Worm (Caenorhabditis elegans): ENCODE measurements around the gene srg-24.

srg-24 gene

DNA sequence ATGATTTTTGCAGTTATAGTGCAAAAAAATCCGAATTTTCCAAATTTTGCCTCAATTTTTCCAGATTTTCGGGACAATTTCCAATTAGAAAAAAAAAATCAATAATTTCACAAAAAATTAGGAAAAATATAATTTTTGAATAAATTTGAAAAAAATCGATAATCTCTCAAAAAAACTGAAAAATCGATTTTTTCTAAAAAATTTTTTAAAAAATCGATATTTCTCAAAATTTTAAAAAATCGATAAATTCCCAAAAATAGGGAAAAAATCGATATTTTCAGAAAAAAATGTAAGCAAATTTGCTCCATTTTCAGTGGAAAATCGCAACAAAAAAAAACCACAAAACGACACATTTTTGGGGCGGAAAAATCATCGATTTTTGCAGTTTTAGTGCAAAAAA is 32.5 kb downstream of the srg-24 start:
- no peak for TF ChIP-seq nhr-12 (tag; optimal IDR thresholded peaks at IDR 0.05)
- no peak for TF ChIP-seq nhr-76 (tag; optimal IDR thresholded peaks at IDR 0.05)
- no peak for TF ChIP-seq unc-39 (tag; optimal IDR thresholded peaks at IDR 0.05)
- TF ChIP-seq ztf-11 (tag; optimal IDR thresholded peaks at IDR 0.05), result no peak
- TF ChIP-seq mls-2 (tag; optimal IDR thresholded peaks at IDR 0.05), result no peak
- no peak for TF ChIP-seq snpc-4 (tag; optimal IDR thresholded peaks at IDR 0.05)
- no peak for TF ChIP-seq sptf-1 (tag; optimal IDR thresholded peaks at IDR 0.05)
- no peak for TF ChIP-seq lin-32 (GFP tag; optimal IDR thresholded peaks at IDR 0.05)
- no peak for TF ChIP-seq ceh-83 (GFP tag; optimal IDR thresholded peaks at IDR 0.05)
- no peak for TF ChIP-seq ceh-39 (tag; optimal IDR thresholded peaks at IDR 0.05)
- no peak for TF ChIP-seq ceh-43 (GFP tag; optimal IDR thresholded peaks at IDR 0.05)
- no peak for TF ChIP-seq ces-1 (GFP tag; optimal IDR thresholded peaks at IDR 0.05)
- TF ChIP-seq flh-1 (GFP tag; optimal IDR thresholded peaks at IDR 0.05), result no peak
- no peak for TF ChIP-seq tbx-8 (GFP tag; optimal IDR thresholded peaks at IDR 0.05)
- TF ChIP-seq nhr-237 (tag; optimal IDR thresholded peaks at IDR 0.05), result no peak
- TF ChIP-seq elt-3 (tag; optimal IDR thresholded peaks at IDR 0.05), result no peak
- no peak for TF ChIP-seq blmp-1 (tag; optimal IDR thresholded peaks at IDR 0.05)

DNA sequence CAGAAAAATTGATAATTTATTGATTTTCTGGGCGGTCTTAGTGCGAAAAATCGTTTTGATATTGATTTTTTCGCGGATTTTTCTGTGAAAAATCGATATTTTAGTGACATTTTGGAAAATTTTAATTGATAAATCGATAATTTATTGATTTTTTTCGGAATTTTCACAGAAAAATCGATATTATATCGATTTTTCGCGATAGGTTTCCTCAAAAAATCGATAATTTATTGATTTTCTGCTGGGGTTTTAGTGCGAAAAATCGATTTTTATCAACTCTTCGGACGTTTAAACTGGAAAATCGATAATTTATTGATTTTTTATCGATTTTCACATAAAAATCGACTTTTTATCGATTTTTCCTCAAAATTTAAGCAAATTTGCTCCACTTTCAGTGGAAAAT is 33.0 kb downstream of the srg-24 start:
- TF ChIP-seq unc-120 (tag; optimal IDR thresholded peaks at IDR 0.05; ENCODE audit: poor library complexity, severe bottlenecking) (no peak), lin-32 (GFP tag; optimal IDR thresholded peaks at IDR 0.05) (no peak), hlh-1 (tag; optimal IDR thresholded peaks at IDR 0.05) (no peak), cnd-1 (tag; optimal IDR thresholded peaks at IDR 0.05) (no peak), sem-2 (GFP tag; optimal IDR thresholded peaks at IDR 0.05) (no peak), bed-3 (GFP tag; optimal IDR thresholded peaks at IDR 0.05) (no peak), lsy-2 (tag; optimal IDR thresholded peaks at IDR 0.05) (no peak), nhr-76 (tag; optimal IDR thresholded peaks at IDR 0.05) (no peak), nhr-237 (tag; optimal IDR thresholded peaks at IDR 0.05) (no peak), ztf-11 (tag; optimal IDR thresholded peaks at IDR 0.05) (no peak), zip-8 (tag; optimal IDR thresholded peaks at IDR 0.05) (no peak), ceh-39 (tag; optimal IDR thresholded peaks at IDR 0.05) (no peak), mep-1 (tag; optimal IDR thresholded peaks at IDR 0.05) (no peak), pha-4 (tag; optimal IDR thresholded peaks at IDR 0.05) (no peak), ceh-83 (GFP tag; optimal IDR thresholded peaks at IDR 0.05) (no peak), blmp-1 (tag; optimal IDR thresholded peaks at IDR 0.05) (no peak), nhr-28 (tag; optimal IDR thresholded peaks at IDR 0.05) (no peak), mab-5 (tag; optimal IDR thresholded peaks at IDR 0.05) (no peak), elt-3 (tag; optimal IDR thresholded peaks at IDR 0.05) (no peak)

DNA sequence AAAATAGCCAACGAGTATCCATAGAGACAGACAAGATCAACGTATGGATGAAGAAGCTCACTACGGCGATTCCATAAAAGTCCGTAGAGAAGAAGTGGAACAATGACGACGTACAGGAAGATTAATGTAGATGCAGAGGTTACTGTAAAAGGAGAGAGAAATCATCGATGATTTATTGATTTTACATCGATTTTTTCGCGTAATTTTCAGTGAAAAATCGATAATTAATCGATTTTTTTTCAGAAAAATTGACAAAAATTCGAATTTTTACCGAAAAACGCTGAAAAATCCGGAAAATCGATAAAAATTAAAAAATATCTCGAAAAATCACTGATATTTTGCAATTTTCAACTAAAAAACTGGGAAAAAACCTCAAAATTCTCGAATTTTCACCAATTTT is 34.0 kb downstream of the srg-24 start:
- TF ChIP-seq mab-5 (tag; optimal IDR thresholded peaks at IDR 0.05) (no peak), sem-2 (GFP tag; optimal IDR thresholded peaks at IDR 0.05) (no peak), drap-1 (GFP tag; optimal IDR thresholded peaks at IDR 0.05) (no peak), elt-1 (tag; optimal IDR thresholded peaks at IDR 0.05; ENCODE audit: borderline replicate concordance, insufficient read depth) (no peak), ceh-39 (tag; optimal IDR thresholded peaks at IDR 0.05) (no peak), cnd-1 (tag; optimal IDR thresholded peaks at IDR 0.05) (no peak), M03D4.4 (tag; optimal IDR thresholded peaks at IDR 0.05) (no peak), snpc-4 (tag; optimal IDR thresholded peaks at IDR 0.05) (no peak), lin-13 (tag; optimal IDR thresholded peaks at IDR 0.05) (no peak), ceh-83 (GFP tag; optimal IDR thresholded peaks at IDR 0.05) (no peak), sptf-1 (tag; optimal IDR thresholded peaks at IDR 0.05) (no peak), ztf-11 (tag; optimal IDR thresholded peaks at IDR 0.05) (no peak), nhr-12 (tag; optimal IDR thresholded peaks at IDR 0.05) (no peak), mls-2 (tag; optimal IDR thresholded peaks at IDR 0.05) (no peak)

DNA sequence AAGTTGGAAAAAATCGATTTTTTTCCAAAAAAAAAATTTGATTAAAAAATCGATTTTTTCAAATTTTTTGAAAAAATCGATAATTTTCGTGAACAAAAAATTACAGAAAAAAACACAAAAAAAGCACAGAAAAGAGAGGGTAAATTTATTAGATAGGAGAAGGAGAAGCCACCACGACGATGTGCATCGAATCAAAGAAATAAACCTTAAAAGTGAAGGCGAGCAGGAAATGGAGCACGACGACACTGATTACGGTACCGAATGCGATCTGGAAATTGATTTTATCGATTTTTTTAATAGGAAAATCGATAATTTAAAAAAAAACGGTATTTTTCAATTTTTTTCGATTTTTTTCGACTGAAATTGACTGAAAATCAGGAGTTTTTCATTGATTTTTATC is 35.4 kb downstream of the srg-24 start:
- TF ChIP-seq ces-1 (GFP tag; optimal IDR thresholded peaks at IDR 0.05) (no peak), nhr-76 (tag; optimal IDR thresholded peaks at IDR 0.05) (no peak), pha-4 (tag; optimal IDR thresholded peaks at IDR 0.05) (no peak), ztf-11 (tag; optimal IDR thresholded peaks at IDR 0.05) (no peak), nhr-28 (tag; optimal IDR thresholded peaks at IDR 0.05) (no peak), drap-1 (GFP tag; optimal IDR thresholded peaks at IDR 0.05) (no peak), nhr-237 (tag; optimal IDR thresholded peaks at IDR 0.05) (no peak), nhr-2 (tag; optimal IDR thresholded peaks at IDR 0.05) (no peak), ceh-83 (GFP tag; optimal IDR thresholded peaks at IDR 0.05) (no peak), mls-2 (tag; optimal IDR thresholded peaks at IDR 0.05) (no peak), ham-2 (GFP tag; optimal IDR thresholded peaks at IDR 0.05) (no peak), flh-1 (GFP tag; optimal IDR thresholded peaks at IDR 0.05) (no peak), elt-1 (tag; optimal IDR thresholded peaks at IDR 0.05; ENCODE audit: borderline replicate concordance, insufficient read depth) (no peak), lin-32 (GFP tag; optimal IDR thresholded peaks at IDR 0.05) (no peak)
